Worm (Caenorhabditis elegans) whole organism, young adult: Measurements from ENCODE around the gene clec-175.
A peak's percentile ranks its signal among the peaks of the same experiment; 100 is the strongest.

ENCODE experiments used
- B0019.2 ChIP-seq: fragments of 200-800 bp; sonication (Bioruptor generic); conservative IDR thresholded peaks from 2 replicates; pipeline ENCODE4 v1.3.6; 2022; ENCODE audit warnings: missing genetic modification reagents, missing genetic modification characterization, missing compliant biosample characterization
- B0336.3 ChIP-seq: fragments of 200-800 bp; sonication (Bioruptor generic); IDR thresholded peaks from 2 replicates; pipeline ENCODE4 v1.3.6; 2022; ENCODE audit warnings: missing genetic modification characterization, missing compliant biosample characterization
- F10E7.11 ChIP-seq: sonication (generic microtip); optimal IDR thresholded peaks from 2 replicates; lab custom pipeline; 2017; ENCODE audit warnings: mild to moderate bottlenecking, missing genetic modification characterization, moderate library complexity, missing compliant biosample characterization
- F33H1.4 ChIP-seq: fragments of 200-800 bp; sonication (Bioruptor generic); IDR thresholded peaks from 2 replicates; pipeline ENCODE4 v1.3.6; 2022; ENCODE audit warnings: missing genetic modification reagents, missing genetic modification characterization, missing compliant biosample characterization
- F37B4.10 ChIP-seq: fragments of 200-800 bp; sonication (Bioruptor generic); IDR thresholded peaks from 2 replicates; pipeline ENCODE4 v1.3.6; 2022; ENCODE audit warnings: missing genetic modification characterization, missing compliant biosample characterization
- F49E8.2 ChIP-seq: sonication (generic microtip); optimal IDR thresholded peaks from 3 replicates; lab custom pipeline; 2017; ENCODE audit warnings: missing genetic modification characterization, mild to moderate bottlenecking, missing compliant biosample characterization, antibody characterized with exemption, moderate library complexity; ENCODE audit not compliant: insufficient read depth
- Y79H2A.3 ChIP-seq: fragments of 200-800 bp; sonication (Bioruptor generic); conservative IDR thresholded peaks from 2 replicates; pipeline ENCODE4 v1.3.6; 2022; ENCODE audit warnings: missing genetic modification reagents, missing genetic modification characterization, missing compliant biosample characterization
- Y95B8A.8 ChIP-seq: fragments of 200-800 bp; sonication (Bioruptor generic); IDR thresholded peaks from 2 replicates; pipeline ENCODE4 v1.3.6; 2022; ENCODE audit warnings: missing genetic modification reagents, missing genetic modification characterization, missing compliant biosample characterization
- aptf-2 ChIP-seq: fragments of 200-800 bp; sonication (Bioruptor generic); conservative IDR thresholded peaks from 2 replicates; pipeline ENCODE4 v1.3.6; 2022; ENCODE audit warnings: missing genetic modification reagents, missing genetic modification characterization, missing compliant biosample characterization
- attf-5 ChIP-seq: fragments of 200-800 bp; sonication (Bioruptor generic); optimal IDR thresholded peaks from 2 replicates; lab custom pipeline; 2018; ENCODE audit warnings: mild to moderate bottlenecking, missing genetic modification characterization, missing compliant biosample characterization
- attf-6 ChIP-seq: fragments of 200-800 bp; sonication (Bioruptor generic); IDR thresholded peaks from 2 replicates; pipeline ENCODE4 v1.3.6; 2022; ENCODE audit warnings: missing genetic modification reagents, missing genetic modification characterization, missing compliant biosample characterization
- ceh-79 ChIP-seq: sonication (generic microtip); optimal IDR thresholded peaks from 2 replicates; lab custom pipeline; 2017; ENCODE audit warnings: mild to moderate bottlenecking, missing genetic modification characterization, missing compliant biosample characterization
- die-1 ChIP-seq: sonication (generic microtip); optimal IDR thresholded peaks from 2 replicates; lab custom pipeline; 2016; ENCODE audit warnings: missing genotype, mild to moderate bottlenecking, missing genetic modification characterization, missing compliant biosample characterization
- dpl-1 ChIP-seq: fragments of 150-350 bp; optimal IDR thresholded peaks from 2 replicates; lab custom pipeline; 2014; ENCODE audit warnings: missing biosample characterization, missing genetic modification reagents, missing genetic modification characterization
- him-1 ChIP-seq: sonication (generic microtip); optimal IDR thresholded peaks from 2 replicates; lab custom pipeline; 2016; ENCODE audit warnings: missing genotype, missing genetic modification reagents, missing genetic modification characterization, missing compliant biosample characterization
- hlh-26 ChIP-seq: fragments of 200-800 bp; sonication (Bioruptor generic); conservative IDR thresholded peaks from 2 replicates; pipeline ENCODE4 v1.3.6; 2022; ENCODE audit warnings: missing genetic modification reagents, missing genetic modification characterization, missing compliant biosample characterization
- hmg-1.2 ChIP-seq: fragments of 200-800 bp; sonication (Bioruptor generic); IDR thresholded peaks from 2 replicates; pipeline ENCODE4 v1.3.6; 2022; ENCODE audit warnings: missing genetic modification reagents, missing genetic modification characterization, missing compliant biosample characterization
- hsf-1 ChIP-seq: fragments of 200-800 bp; sonication (Bioruptor generic); IDR thresholded peaks from 2 replicates; pipeline ENCODE4 v1.3.6; 2022; ENCODE audit warnings: missing genetic modification reagents, missing genetic modification characterization, missing compliant biosample characterization
- lag-1 ChIP-seq: fragments of 200-800 bp; sonication (Bioruptor generic); IDR thresholded peaks from 2 replicates; pipeline ENCODE4 v1.3.6; 2022; ENCODE audit warnings: missing genetic modification reagents, missing genetic modification characterization, missing compliant biosample characterization
- let-526 ChIP-seq: fragments of 200-800 bp; sonication (Bioruptor generic); IDR thresholded peaks from 2 replicates; pipeline ENCODE4 v1.3.6; 2022; ENCODE audit warnings: missing genetic modification reagents, missing genetic modification characterization, missing compliant biosample characterization
- let-607 ChIP-seq, 2 experiments: fragments of 200-800 bp in 1 of 2; sonication (Bioruptor generic) in 1 of 2; sonication (generic microtip) in 1 of 2; optimal IDR thresholded peaks; 2 replicates each; lab custom pipeline; 2016 to 2018; ENCODE audit warnings: mild to moderate bottlenecking in 2 of 2, missing compliant biosample characterization in 2 of 2, missing genetic modification characterization in 2 of 2, moderate library complexity in 2 of 2, missing genotype in 1 of 2
- lin-35 ChIP-seq, 3 experiments: fragments of 150-350 bp in 2 of 3; sonication (generic microtip) in 1 of 3; optimal IDR thresholded peaks; 2 replicates each; lab custom pipeline; 2014 to 2018; ENCODE audit warnings: missing biosample characterization in 3 of 3, missing genetic modification characterization in 3 of 3, missing genetic modification reagents in 3 of 3
- lir-1 ChIP-seq: fragments of 200-800 bp; sonication (Bioruptor generic); conservative IDR thresholded peaks from 2 replicates; pipeline ENCODE4 v1.3.6; 2022; ENCODE audit warnings: missing genetic modification reagents, missing genetic modification characterization, missing compliant biosample characterization
- lsl-1 ChIP-seq: fragments of 200-800 bp; sonication (Bioruptor generic); optimal IDR thresholded peaks from 2 replicates; lab custom pipeline; 2018; ENCODE audit warnings: mild to moderate bottlenecking, missing genetic modification characterization, moderate library complexity, missing compliant biosample characterization
- lsy-27 ChIP-seq: sonication (generic microtip); optimal IDR thresholded peaks from 2 replicates; lab custom pipeline; 2017; ENCODE audit warnings: missing genetic modification characterization, mild to moderate bottlenecking, missing compliant biosample characterization, antibody characterized with exemption, missing genotype, borderline replicate concordance; ENCODE audit not compliant: insufficient read depth
- madf-6 ChIP-seq: fragments of 200-800 bp; sonication (Bioruptor generic); IDR thresholded peaks from 2 replicates; pipeline ENCODE4 v1.3.6; 2022; ENCODE audit warnings: missing genetic modification reagents, missing genetic modification characterization, missing compliant biosample characterization
- madf-8 ChIP-seq: fragments of 200-800 bp; sonication (Bioruptor generic); conservative IDR thresholded peaks from 2 replicates; pipeline ENCODE4 v1.3.6; 2022; ENCODE audit warnings: missing genetic modification reagents, missing genetic modification characterization, missing compliant biosample characterization
- mcd-1 ChIP-seq: fragments of 200-800 bp; sonication (Bioruptor generic); IDR thresholded peaks from 2 replicates; pipeline ENCODE4 v1.3.6; 2022; ENCODE audit warnings: missing genetic modification reagents, missing genetic modification characterization, missing compliant biosample characterization
- mes-4 ChIP-seq: sonication (generic microtip); optimal IDR thresholded peaks from 2 replicates; lab custom pipeline; 2016; ENCODE audit warnings: missing genotype, missing genetic modification characterization, missing compliant biosample characterization
- nhr-80 ChIP-seq: sonication (generic microtip); optimal IDR thresholded peaks from 2 replicates; lab custom pipeline; 2016; ENCODE audit warnings: missing genetic modification characterization, missing compliant biosample characterization
- nhr-90 ChIP-seq: sonication (generic microtip); optimal IDR thresholded peaks from 2 replicates; lab custom pipeline; 2016; ENCODE audit warnings: missing genotype, mild to moderate bottlenecking, missing genetic modification characterization, missing compliant biosample characterization
- repo-1 ChIP-seq: sonication (generic microtip); optimal IDR thresholded peaks from 2 replicates; lab custom pipeline; 2017; ENCODE audit warnings: mild to moderate bottlenecking, missing genetic modification characterization, missing compliant biosample characterization
- sea-2 ChIP-seq: fragments of 200-800 bp; sonication (Bioruptor generic); IDR thresholded peaks from 2 replicates; pipeline ENCODE4 v1.3.6; 2022; ENCODE audit warnings: missing genetic modification characterization, missing compliant biosample characterization
- snpc-3.4 ChIP-seq: sonication (generic microtip); optimal IDR thresholded peaks from 2 replicates; lab custom pipeline; 2017; ENCODE audit warnings: missing genetic modification characterization, mild to moderate bottlenecking, missing compliant biosample characterization, antibody characterized with exemption, moderate library complexity, missing genotype, missing genetic modification reagents
- tbp1 ChIP-seq: fragments of 200-800 bp; sonication (Bioruptor generic); optimal IDR thresholded peaks from 2 replicates; lab custom pipeline; 2018; ENCODE audit warnings: mild to moderate bottlenecking, missing genetic modification characterization, missing compliant biosample characterization
- tlf-1 ChIP-seq: fragments of 200-800 bp; sonication (Bioruptor generic); optimal IDR thresholded peaks from 2 replicates; lab custom pipeline; 2018; ENCODE audit warnings: mild to moderate bottlenecking, missing genetic modification characterization, missing compliant biosample characterization
- zfh-2 ChIP-seq: fragments of 200-800 bp; sonication (Bioruptor generic); conservative IDR thresholded peaks from 2 replicates; pipeline ENCODE4 v1.3.6; 2022; ENCODE audit warnings: missing genetic modification reagents, missing genetic modification characterization, missing compliant biosample characterization
- ztf-22 ChIP-seq: fragments of 200-800 bp; sonication (Bioruptor generic); optimal IDR thresholded peaks from 2 replicates; lab custom pipeline; 2018; ENCODE audit warnings: mild to moderate bottlenecking, missing genetic modification characterization, moderate library complexity, missing compliant biosample characterization

Gene clec-175

DNA sequence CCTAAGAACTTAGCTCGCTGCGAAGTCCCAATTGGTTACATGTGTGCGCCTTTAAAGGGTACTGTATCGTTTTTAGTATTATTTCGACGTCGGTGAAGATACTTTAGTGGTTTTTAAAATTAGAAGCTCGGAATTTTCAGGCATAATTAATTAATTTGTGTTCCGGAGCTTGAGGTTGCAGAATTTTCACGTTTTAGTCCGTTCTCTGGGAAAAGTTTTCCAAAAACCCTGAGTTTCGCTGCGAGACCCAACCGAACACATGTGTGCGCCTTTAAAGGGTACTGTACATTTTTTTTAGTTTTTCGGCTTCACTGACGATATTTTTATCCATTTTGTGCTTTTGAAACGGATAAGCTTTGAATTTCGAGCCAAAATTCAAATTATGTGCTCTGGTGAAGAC lies 28.6 kb upstream of the clec-175 start (continued):
- peak; percentile 48; the same call in 1 of the 2 replicates for TF ChIP-seq hsf-1 (GFP tag; lab: Robert Waterston, UW)
- peak; percentile 29; the same call in 1 of the 2 replicates for TF ChIP-seq B0336.3
- TF ChIP-seq him-1 = peak; percentile 15
- no peak for TF ChIP-seq sea-2 (GFP tag; lab: Robert Waterston, UW)
- peak; percentile 69 for TF ChIP-seq madf-8 (GFP tag; lab: Robert Waterston, UW)
- TF ChIP-seq mes-4 = no peak
- no peak for TF ChIP-seq lsy-27 (tag; lab: Kevin White, UChicago)
- TF ChIP-seq lin-35 (GFP tag; optimal IDR thresholded peaks at IDR 0.05; lab: Kevin White, UChicago) = no peak
- TF ChIP-seq tbp1 (GFP tag; lab: Kevin White, UChicago) = peak; percentile 17
- peak; percentile 95 for TF ChIP-seq lsl-1 (GFP tag; lab: Kevin White, UChicago)
- TF ChIP-seq F33H1.4 (GFP tag; lab: Robert Waterston, UW) = peak; percentile 94
- TF ChIP-seq repo-1 (tag; lab: Kevin White, UChicago) = no peak
- peak; percentile 41 for TF ChIP-seq hmg-1.2 (GFP tag; lab: Robert Waterston, UW)
- TF ChIP-seq F37B4.10 = no peak
- peak; percentile 32 for TF ChIP-seq tlf-1 (GFP tag; lab: Kevin White, UChicago)
- peak; percentile 61 for TF ChIP-seq mcd-1 (GFP tag; lab: Robert Waterston, UW)
- peak; percentile 89 for TF ChIP-seq madf-6
- 0 out of 2 replicates have a peak, but pooled peaks have one; percentile 22 for TF ChIP-seq attf-6 (GFP tag; lab: Robert Waterston, UW)
- peak; percentile 54 for TF ChIP-seq F49E8.2 (tag; lab: Kevin White, UChicago)
- no peak for TF ChIP-seq ceh-79 (tag; lab: Kevin White, UChicago)
- no peak for TF ChIP-seq lir-1 (GFP tag; lab: Robert Waterston, UW)
- TF ChIP-seq dpl-1 (GFP tag; lab: Kevin White, UChicago) = no peak
- TF ChIP-seq snpc-3.4 = peak; percentile 14
- TF ChIP-seq let-526 (GFP tag; lab: Robert Waterston, UW) = no peak
- TF ChIP-seq ztf-22 = no peak
- no peak for TF ChIP-seq F10E7.11 (tag; lab: Kevin White, UChicago)

DNA sequence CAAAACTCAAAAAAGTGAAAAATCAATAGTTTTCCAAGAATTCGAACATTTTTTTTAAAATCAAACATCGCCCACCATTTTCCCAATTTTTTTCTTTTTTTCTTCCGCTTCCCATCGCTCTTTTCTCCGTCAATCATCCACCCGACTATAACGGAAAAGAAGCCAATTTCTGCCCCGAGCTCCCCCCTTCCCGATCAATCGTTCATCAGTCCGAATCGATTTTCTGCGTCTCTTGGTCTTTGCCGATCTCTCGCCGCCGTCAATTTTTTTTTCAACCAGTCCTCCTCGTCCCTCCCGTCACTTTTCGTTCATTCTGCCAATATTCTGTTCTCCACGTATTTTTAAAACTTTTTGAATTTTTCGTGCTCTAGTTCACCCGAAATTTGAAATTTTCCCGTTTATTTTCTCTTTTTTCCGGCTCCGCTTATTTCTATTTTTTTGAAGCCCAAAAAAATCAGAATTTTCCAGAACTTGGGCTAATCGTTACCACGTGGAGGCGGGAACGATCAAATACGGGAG lies 28.1 kb upstream of the clec-175 start, which contains the start of gene ell-1:
Gene ell-1, plus strand, starts transcription at position 469 of the 519 bp plus-strand sequence.
- TF ChIP-seq let-607 (tag; optimal IDR thresholded peaks at IDR 0.05; lab: Kevin White, UChicago) = peak in 1 of 2 experiments; percentile 51
- TF ChIP-seq Y79H2A.3 = no peak
- peak; percentile 61; the same call in 1 of the 2 replicates for TF ChIP-seq zfh-2 (GFP tag; lab: Robert Waterston, UW)
- TF ChIP-seq hmg-1.2 (GFP tag; lab: Robert Waterston, UW) = peak; percentile 29; the same call in 1 of the 2 replicates
- TF ChIP-seq attf-5 = peak; percentile 36
- peak; percentile 96 for TF ChIP-seq nhr-80 (tag; lab: Kevin White, UChicago)

DNA sequence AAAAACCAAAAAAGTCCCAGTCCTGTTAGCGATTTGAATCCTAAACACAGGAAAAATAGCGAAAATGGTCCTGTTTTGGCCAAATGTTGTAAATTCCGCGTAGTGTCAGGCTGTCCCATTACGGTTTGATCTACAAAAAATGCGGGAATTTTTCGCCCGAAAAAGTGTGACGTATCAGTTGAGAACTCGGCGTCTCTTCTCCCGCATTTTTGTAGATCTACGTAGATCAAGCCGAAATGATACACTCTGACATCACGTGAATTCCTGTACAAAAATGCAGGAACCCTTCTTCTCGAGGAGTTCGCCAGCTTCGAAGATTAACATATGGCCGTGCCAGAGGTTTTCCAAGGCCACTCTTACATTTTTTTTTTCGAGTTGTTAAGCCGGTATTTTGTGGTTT lies 26.6 kb upstream of the clec-175 start:
- TF ChIP-seq hlh-26 (GFP tag; lab: Robert Waterston, UW) (no peak), lin-35 (GFP tag; optimal IDR thresholded peaks at IDR 0.05; lab: Kevin White, UChicago) (no peak), let-607 (tag; optimal IDR thresholded peaks at IDR 0.05; lab: Kevin White, UChicago) (no peak), aptf-2 (GFP tag; lab: Robert Waterston, UW) (no peak), die-1 (tag; lab: Kevin White, UChicago) (no peak), Y95B8A.8 (GFP tag; lab: Robert Waterston, UW) (no peak), nhr-90 (no peak), lag-1 (GFP tag; lab: Robert Waterston, UW) (no peak), B0019.2 (GFP tag; lab: Robert Waterston, UW) (no peak)
